Fruit fly (Drosophila melanogaster): ENCODE results near the gene CG10859.

CG10859 gene

dm6 chr2L:13349237-13349902 lies 49.1 kb downstream of the CG10859 start:
- TF ChIP-seq CG34367 (tag; optimal IDR thresholded peaks at IDR 0.05) = no peak
- no peak for TF ChIP-seq CG14655 (GFP tag; optimal IDR thresholded peaks at IDR 0.05)

- TF ChIP-seq Snoo (tag; optimal IDR thresholded peaks at IDR 0.05) (no peak), Pif1B (GFP tag; optimal IDR thresholded peaks at IDR 0.05) (no peak), CG34367 (tag; optimal IDR thresholded peaks at IDR 0.05) (no peak), EcR (GFP tag; optimal IDR thresholded peaks at IDR 0.05) (no peak), fd96Ca (GFP tag; IDR thresholded peaks at IDR 0.05) (no peak), CG13204 (GFP tag; optimal IDR thresholded peaks at IDR 0.05) (no peak)
Observed at dm6 chr2L:13347473-13347872, 51.0 kb downstream of the CG10859 start, which contains the start of gene CG16826. Gene CG16826 (plus strand): TSS chr2L:13347773.

All from whole organism, pupa.